Worm (Caenorhabditis elegans): ENCODE measurements around the gene dbl-1.

Gene dbl-1

DNA sequence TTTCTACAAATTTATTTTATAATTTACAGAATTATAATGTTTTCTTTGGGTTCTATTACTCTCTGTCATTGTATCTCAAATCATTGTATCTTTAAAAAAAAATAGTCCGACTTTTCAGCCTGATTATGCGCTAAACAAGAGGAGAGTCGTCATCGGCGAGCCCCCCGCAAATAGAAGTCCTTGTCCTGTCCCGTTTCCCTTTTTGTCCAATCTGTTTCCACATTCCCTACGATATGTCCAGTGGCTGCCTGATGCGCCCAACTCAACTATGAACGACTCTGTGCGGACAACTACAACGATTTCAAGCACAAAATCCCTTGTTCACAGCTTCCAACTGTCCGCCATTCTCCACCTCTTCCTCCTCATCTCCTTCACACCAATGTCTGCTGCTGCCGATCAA, at the start of gene dbl-1:
Gene dbl-1, plus strand, starts transcription at position 119 of the 400 bp plus-strand sequence.
- no peak for TF ChIP-seq him-1 (tag; optimal IDR thresholded peaks at IDR 0.05)
- no peak for TF ChIP-seq W03F9.2 (tag; optimal IDR thresholded peaks at IDR 0.05)
- no peak for TF ChIP-seq dao-5 (tag; optimal IDR thresholded peaks at IDR 0.05)

DNA sequence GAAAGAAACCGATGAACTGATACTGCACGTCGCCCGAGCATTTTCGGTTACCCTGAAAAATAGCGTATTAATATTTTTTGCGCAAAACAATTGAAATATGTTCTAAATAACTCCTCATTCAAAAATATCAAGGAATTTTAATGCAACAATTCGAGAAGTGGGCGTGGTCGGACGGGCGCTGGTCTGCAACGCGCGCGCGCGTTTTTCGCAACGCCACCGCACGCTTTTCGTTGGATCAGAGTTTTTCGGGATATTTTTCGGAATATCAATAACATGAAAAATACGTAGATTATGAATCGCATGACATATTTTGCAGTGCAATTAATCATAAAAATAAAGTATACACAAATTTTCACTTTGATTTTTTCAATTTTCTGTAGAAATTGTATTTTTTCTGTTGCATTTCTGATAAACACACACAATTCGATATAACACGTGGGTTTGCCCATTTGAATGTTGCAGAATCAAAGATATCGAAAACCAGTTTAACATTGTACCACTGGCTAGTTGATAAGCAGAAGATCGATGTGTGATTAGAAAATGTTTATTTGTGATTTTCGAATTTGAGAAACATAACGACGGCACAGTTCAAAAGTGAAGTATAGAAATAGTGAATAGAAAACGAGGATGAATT, 48.8 kb upstream of the dbl-1 start, which contains the start of gene dlst-1:
Gene dlst-1, minus strand, starts transcription at position 52 of the 634 bp plus-strand sequence.
- TF ChIP-seq dao-5 (tag; optimal IDR thresholded peaks at IDR 0.05), result no peak
- TF ChIP-seq W03F9.2 (tag; optimal IDR thresholded peaks at IDR 0.05), result no peak
- TF ChIP-seq him-1 (tag; optimal IDR thresholded peaks at IDR 0.05), result no peak

DNA sequence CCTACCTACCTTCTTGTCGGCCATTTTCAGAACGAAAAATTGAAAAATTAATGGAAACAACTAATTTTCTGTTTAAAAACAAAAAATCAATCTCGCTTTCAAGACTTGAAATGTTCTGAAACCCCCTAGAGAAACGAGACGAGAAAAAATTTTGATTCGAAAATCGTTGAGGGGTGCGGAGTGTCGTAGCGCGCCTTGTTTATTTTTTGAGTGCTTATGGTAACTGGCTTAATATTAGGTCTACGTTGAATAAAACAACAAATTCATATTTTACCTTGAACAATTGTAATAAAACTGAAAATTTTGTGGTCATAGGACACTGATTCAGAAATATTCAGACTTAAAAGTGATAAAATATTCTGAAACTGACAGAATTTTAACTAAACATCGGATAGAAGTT, 47.5 kb upstream of the dbl-1 start, which contains the start of gene sna-1:
Gene sna-1, minus strand, starts transcription at position 218 of the 400 bp plus-strand sequence.
- no peak for TF ChIP-seq W03F9.2 (tag; optimal IDR thresholded peaks at IDR 0.05)
- TF ChIP-seq dao-5 (tag; optimal IDR thresholded peaks at IDR 0.05), result no peak
- TF ChIP-seq him-1 (tag; optimal IDR thresholded peaks at IDR 0.05), result no peak

DNA sequence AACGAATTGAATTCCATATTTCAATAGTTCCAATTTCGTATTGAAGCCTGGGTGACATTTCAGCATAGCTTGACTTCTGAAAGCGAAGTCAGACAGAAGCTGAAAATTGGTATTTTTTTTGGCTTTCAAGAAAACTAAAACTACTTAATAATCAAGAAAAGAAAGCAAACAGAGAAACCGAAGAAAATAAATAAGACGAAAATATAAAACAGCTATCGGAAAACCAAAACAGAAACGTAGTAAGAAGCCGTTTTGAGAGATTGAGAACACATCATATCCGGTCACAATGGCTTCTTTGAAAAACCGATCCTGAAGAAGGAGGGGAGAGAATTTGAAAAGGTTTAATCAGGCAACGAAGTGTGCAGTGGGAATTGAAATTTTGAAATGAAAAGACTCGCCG, 39.7 kb upstream of the dbl-1 start, which contains the start of gene srg-30:
Gene srg-30, minus strand, starts transcription at position 101 of the 400 bp plus-strand sequence.
- no peak for TF ChIP-seq him-1 (tag; optimal IDR thresholded peaks at IDR 0.05)
- TF ChIP-seq dao-5 (tag; optimal IDR thresholded peaks at IDR 0.05), result no peak

DNA sequence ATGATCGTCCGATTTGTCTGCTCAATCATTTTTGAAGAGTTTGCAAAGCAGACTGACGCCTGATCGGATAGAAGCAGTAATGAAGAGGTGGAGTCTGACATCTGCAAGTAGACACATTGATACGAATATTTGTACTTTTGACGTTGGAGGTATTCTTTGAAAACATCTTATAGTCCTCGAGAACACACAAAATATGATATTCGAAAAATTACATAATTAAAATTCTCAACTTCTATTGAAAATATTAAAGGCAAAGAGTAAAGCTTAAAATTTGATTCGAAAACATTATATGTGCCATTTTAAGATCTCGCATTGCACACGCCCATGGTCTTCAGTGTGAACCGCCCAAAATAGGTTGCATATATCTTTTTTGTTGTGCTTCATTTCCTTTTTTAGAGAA, 35.6 kb upstream of the dbl-1 start, which contains the start of gene ZC487.2:
Gene ZC487.2, minus strand, starts transcription at position 101 of the 400 bp plus-strand sequence.
- TF ChIP-seq him-1 (tag; optimal IDR thresholded peaks at IDR 0.05) (no peak), dao-5 (tag; optimal IDR thresholded peaks at IDR 0.05) (no peak), W03F9.2 (tag; optimal IDR thresholded peaks at IDR 0.05) (no peak)

DNA sequence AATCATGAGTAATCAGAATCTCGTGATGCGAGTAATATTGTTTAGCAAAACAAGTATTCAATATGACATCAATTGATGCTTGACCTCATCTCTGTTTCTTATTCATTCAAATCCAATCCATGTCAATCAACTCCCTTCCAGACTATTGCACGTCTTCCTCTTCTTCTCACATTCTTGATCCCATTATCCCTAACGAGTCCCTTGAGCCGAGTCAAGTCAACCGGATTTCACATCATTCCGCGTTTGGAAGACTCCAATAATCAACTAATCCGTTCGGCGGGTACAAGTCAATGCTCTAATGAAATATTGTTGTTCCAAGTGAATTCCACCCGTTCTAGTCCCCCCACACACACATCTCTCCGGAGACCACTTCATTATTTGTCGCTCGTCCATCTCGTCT, 31.7 kb upstream of the dbl-1 start:
- TF ChIP-seq W03F9.2 (tag; optimal IDR thresholded peaks at IDR 0.05), result no peak
- TF ChIP-seq him-1 (tag; optimal IDR thresholded peaks at IDR 0.05), result no peak
- TF ChIP-seq dao-5 (tag; optimal IDR thresholded peaks at IDR 0.05), result no peak

DNA sequence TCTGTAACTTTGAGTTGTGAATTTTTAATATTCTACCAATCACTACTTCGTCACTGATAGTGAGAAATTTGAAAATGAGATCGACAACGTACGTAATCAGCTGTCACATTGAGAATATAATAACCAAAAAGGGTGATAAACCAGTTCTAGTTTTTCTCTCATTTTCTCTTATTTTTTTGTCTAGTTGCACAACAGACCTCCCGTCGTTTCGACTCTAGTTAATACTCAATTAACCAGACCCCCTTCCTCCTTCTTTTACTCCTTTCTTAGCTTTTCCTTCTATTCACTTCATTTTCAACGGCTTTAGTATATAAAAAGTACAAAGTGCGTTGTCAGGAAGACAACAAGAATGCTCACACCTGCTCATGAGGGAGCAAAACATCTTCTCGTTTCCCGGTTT, 30.7 kb upstream of the dbl-1 start, which contains the start of gene ZC487.1:
Gene ZC487.1, plus strand, starts transcription at position 301 of the 400 bp plus-strand sequence.
- TF ChIP-seq W03F9.2 (tag; optimal IDR thresholded peaks at IDR 0.05) (no peak), him-1 (tag; optimal IDR thresholded peaks at IDR 0.05) (no peak), dao-5 (tag; optimal IDR thresholded peaks at IDR 0.05) (no peak)

DNA sequence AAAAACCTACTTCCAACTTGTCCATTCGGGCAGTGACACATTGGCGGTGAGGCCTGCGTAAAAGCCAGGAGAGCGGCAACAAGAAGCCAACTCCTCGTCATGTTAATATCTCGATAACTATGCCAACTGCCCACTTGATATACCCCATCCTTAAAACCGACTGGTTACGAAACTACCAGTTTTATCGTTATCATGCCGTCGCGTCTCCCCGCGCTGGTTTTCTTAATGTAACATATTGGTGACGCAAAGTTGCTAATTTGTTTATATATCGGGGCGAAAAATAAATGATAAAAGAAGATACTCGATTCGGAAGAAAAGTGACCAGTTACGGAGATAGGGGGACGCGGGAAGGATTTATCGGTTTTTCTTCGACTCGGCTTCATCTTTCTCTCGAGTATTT, 26.3 kb upstream of the dbl-1 start, which contains the start of gene grl-9:
Gene grl-9, minus strand, starts transcription at position 101 of the 400 bp plus-strand sequence.
- no peak for TF ChIP-seq W03F9.2 (tag; optimal IDR thresholded peaks at IDR 0.05)
- TF ChIP-seq dao-5 (tag; optimal IDR thresholded peaks at IDR 0.05), result no peak
- no peak for TF ChIP-seq him-1 (tag; optimal IDR thresholded peaks at IDR 0.05)

DNA sequence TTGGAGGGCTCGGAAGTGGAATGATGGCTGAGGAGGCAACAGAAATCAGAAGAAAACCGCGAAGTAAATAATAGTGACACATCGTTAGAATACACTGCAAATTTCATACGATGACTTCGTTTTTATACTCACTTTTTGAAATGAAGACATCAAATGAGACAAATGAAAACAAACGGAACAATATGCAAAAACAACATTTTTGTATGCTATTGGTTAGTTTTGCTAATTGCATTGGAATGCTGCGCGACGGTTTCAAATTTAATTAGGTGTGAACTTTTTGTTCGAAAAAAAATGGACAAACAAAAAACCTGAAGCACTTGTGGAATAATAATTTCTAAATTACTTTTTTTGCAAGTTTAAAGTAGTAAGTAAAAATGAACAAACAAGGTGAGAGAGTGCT, 24.9 kb upstream of the dbl-1 start, which contains the start of gene grl-8:
Gene grl-8, minus strand, starts transcription at position 101 of the 400 bp plus-strand sequence.
- no peak for TF ChIP-seq him-1 (tag; optimal IDR thresholded peaks at IDR 0.05)
- no peak for TF ChIP-seq dao-5 (tag; optimal IDR thresholded peaks at IDR 0.05)
- TF ChIP-seq W03F9.2 (tag; optimal IDR thresholded peaks at IDR 0.05), result no peak

DNA sequence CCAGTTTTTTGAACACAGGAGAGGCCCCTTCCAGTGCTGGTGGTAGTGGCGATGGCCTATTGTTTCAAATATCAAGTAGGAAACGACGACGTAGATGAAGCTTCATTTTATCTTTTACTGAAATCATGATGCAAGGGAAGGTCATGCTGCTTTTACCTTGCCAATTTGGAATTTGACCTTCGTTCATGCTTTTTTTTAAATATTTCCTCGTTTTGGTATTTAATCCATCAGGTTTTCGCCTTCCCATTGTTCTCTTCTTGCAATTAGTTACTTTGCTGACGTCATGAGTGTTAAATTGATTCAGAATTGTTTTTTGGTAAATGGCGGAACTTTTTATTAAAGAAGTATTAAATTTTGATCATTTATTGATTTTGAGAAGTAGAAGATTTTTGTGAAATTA, 21.8 kb upstream of the dbl-1 start:
- no peak for TF ChIP-seq W03F9.2 (tag; optimal IDR thresholded peaks at IDR 0.05)
- no peak for TF ChIP-seq dao-5 (tag; optimal IDR thresholded peaks at IDR 0.05)
- TF ChIP-seq him-1 (tag; optimal IDR thresholded peaks at IDR 0.05), result no peak

DNA sequence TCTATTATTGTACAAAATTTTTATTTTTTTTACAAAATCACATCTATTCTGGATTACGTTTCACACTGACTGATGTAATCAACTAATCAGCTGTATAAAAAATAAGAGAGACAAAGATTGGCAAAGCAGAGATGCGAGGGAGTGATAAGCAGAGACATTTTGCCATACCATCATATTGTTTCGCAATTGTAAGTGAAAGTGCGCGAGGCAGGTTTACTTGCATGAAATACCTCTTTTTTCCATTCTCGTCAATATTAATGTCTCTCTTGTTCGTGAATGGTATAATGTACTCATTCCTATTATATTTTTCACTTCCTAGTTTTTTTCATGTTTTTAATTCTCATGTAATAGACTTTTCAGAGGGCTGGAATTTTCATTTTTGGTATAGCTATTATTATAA, 21.1 kb upstream of the dbl-1 start:
- no peak for TF ChIP-seq dao-5 (tag; optimal IDR thresholded peaks at IDR 0.05)
- TF ChIP-seq W03F9.2 (tag; optimal IDR thresholded peaks at IDR 0.05), result no peak
- no peak for TF ChIP-seq him-1 (tag; optimal IDR thresholded peaks at IDR 0.05)

DNA sequence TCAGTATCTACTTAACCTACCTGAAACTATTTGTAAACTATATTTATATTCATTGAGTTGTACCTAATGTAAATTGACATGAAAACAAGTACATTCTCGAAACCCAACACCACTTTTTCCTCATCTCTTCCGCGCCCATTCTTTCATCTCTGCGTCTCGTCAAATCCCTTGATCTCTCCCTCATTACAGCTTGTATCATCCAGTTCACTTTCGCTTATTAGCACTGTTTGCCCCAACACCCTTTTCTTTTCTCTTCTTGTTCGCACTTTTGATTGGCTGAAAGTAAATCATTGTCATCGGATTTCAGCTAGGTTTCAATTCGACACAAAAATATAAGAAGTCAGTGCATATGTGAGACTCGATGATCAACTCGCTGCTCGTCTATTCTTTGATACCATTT, 13.2 kb upstream of the dbl-1 start, which contains the start of gene T25F10.3:
Gene T25F10.3, plus strand, starts transcription at position 308 of the 400 bp plus-strand sequence.
- no peak for TF ChIP-seq W03F9.2 (tag; optimal IDR thresholded peaks at IDR 0.05)
- no peak for TF ChIP-seq dao-5 (tag; optimal IDR thresholded peaks at IDR 0.05)
- no peak for TF ChIP-seq him-1 (tag; optimal IDR thresholded peaks at IDR 0.05)

DNA sequence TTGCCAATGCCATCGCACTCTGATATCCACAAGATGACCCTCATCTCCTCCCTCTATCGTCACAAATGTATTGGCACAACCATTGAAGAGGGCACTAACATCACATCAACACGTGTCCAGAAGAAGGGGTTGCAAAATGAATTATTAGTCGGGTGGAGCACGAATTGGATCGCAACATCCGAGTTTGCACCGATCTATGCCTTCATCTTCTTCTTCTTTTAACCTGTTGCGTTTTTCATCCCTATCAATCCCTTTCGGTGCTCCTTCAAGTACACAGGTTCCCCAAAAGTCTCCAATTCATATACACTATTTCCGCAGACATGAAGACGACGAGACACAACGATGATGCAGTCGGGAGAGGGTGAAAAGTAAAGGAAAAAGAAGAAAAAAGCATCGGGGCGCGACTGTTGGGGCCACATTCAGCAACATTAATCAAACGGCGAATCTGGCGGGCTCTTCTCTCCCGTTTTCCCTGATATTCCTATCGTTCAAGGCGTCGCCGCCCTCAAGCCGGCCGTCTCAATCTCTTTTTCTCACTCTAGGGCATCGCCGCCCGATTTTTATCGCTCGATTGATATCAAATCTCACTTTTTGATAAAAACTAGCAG, 6.3 kb upstream of the dbl-1 start:
- no peak for TF ChIP-seq dao-5 (tag; optimal IDR thresholded peaks at IDR 0.05)
- TF ChIP-seq W03F9.2 (tag; optimal IDR thresholded peaks at IDR 0.05), result no peak
- no peak for TF ChIP-seq him-1 (tag; optimal IDR thresholded peaks at IDR 0.05)

DNA sequence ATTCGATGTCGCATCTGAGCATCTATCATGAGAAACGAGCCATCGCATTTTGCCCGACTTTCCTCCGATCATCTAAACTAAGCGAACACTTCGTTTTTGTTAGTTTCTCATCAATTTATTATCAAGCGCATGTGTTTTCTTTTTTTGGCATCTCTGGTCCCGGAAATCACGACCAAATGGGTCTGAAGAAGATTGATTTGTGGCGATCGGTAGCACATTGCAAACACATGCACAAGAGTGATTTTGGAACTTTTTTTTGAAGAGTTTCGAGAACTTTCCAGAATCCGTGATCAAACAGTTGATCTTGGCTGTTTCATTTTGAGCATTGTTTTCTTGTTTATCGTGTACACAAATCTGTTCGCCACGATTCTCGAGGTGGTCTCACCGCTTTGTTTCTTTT, 4.7 kb upstream of the dbl-1 start:
- no peak for TF ChIP-seq W03F9.2 (tag; optimal IDR thresholded peaks at IDR 0.05)
- TF ChIP-seq him-1 (tag; optimal IDR thresholded peaks at IDR 0.05), result no peak
- TF ChIP-seq dao-5 (tag; optimal IDR thresholded peaks at IDR 0.05), result no peak
